Worm (Caenorhabditis elegans) whole organism, young adult: ENCODE measurements around the gene cyp-35A5.
A peak's percentile ranks its signal among the peaks of the same experiment; 100 is the strongest.

Experiments
- B0035.1 ChIP-seq: sonication (generic microtip); optimal IDR thresholded peaks from 2 replicates; lab custom pipeline; 2016; ENCODE audit warnings: missing genetic modification characterization, mild to moderate bottlenecking, missing compliant biosample characterization, missing genotype, missing genetic modification reagents
- B0261.1 ChIP-seq: sonication (generic microtip); optimal IDR thresholded peaks from 2 replicates; lab custom pipeline; 2016; ENCODE audit warnings: mild to moderate bottlenecking, missing genetic modification characterization, moderate library complexity, missing compliant biosample characterization
- F23B12.7 ChIP-seq: sonication (generic microtip); optimal IDR thresholded peaks from 2 replicates; lab custom pipeline; 2017; ENCODE audit warnings: missing genetic modification characterization, mild to moderate bottlenecking, missing compliant biosample characterization, antibody characterized with exemption, moderate library complexity; ENCODE audit not compliant: insufficient read depth
- F37B4.10 ChIP-seq: fragments of 200-800 bp; sonication (Bioruptor generic); IDR thresholded peaks from 2 replicates; pipeline ENCODE4 v1.3.6; 2022; ENCODE audit warnings: missing genetic modification characterization, missing compliant biosample characterization
- F52B5.7 ChIP-seq: sonication (generic microtip); optimal IDR thresholded peaks from 2 replicates; lab custom pipeline; 2016; ENCODE audit warnings: mild to moderate bottlenecking, missing genetic modification characterization, missing compliant biosample characterization
- F57A8.1 ChIP-seq: fragments of 200-800 bp; sonication (Bioruptor generic); optimal IDR thresholded peaks from 2 replicates; lab custom pipeline; 2018; ENCODE audit warnings: mild to moderate bottlenecking, missing genetic modification characterization, moderate library complexity, missing compliant biosample characterization
- T26A5.8 ChIP-seq: sonication (generic microtip); optimal IDR thresholded peaks from 2 replicates; lab custom pipeline; 2016; ENCODE audit warnings: missing genetic modification characterization, missing compliant biosample characterization
- Y53G8AR.9 ChIP-seq: fragments of 200-800 bp; sonication (Bioruptor generic); conservative IDR thresholded peaks from 2 replicates; pipeline ENCODE4 v1.3.6; 2022; ENCODE audit warnings: missing genetic modification reagents, missing genetic modification characterization, missing compliant biosample characterization
- Y56A3A.18 ChIP-seq: fragments of 200-800 bp; sonication (Bioruptor generic); IDR thresholded peaks from 2 replicates; pipeline ENCODE4 v1.3.6; 2022; ENCODE audit warnings: missing genetic modification reagents, missing genetic modification characterization, missing compliant biosample characterization
- aptf-3 ChIP-seq: fragments of 200-800 bp; sonication (Bioruptor generic); IDR thresholded peaks from 2 replicates; pipeline ENCODE4 v1.3.6; 2022; ENCODE audit warnings: missing genetic modification characterization, missing compliant biosample characterization
- attf-5 ChIP-seq: fragments of 200-800 bp; sonication (Bioruptor generic); optimal IDR thresholded peaks from 2 replicates; lab custom pipeline; 2018; ENCODE audit warnings: mild to moderate bottlenecking, missing genetic modification characterization, missing compliant biosample characterization
- bed-1 ChIP-seq: fragments of 200-800 bp; sonication (Bioruptor generic); IDR thresholded peaks from 2 replicates; pipeline ENCODE4 v1.3.6; 2022; ENCODE audit warnings: missing genetic modification reagents, missing genetic modification characterization, missing compliant biosample characterization
- ceh-27 ChIP-seq: fragments of 200-800 bp; sonication (Bioruptor generic); optimal IDR thresholded peaks from 2 replicates; lab custom pipeline; 2018; ENCODE audit warnings: mild to moderate bottlenecking, missing genetic modification characterization, moderate library complexity, missing compliant biosample characterization
- ceh-91 ChIP-seq: fragments of 200-800 bp; sonication (Bioruptor generic); IDR thresholded peaks from 2 replicates; pipeline ENCODE4 v1.3.6; 2022; ENCODE audit warnings: missing genetic modification reagents, missing genetic modification characterization, missing compliant biosample characterization
- chd-7 ChIP-seq: sonication (generic microtip); optimal IDR thresholded peaks from 2 replicates; lab custom pipeline; 2016; ENCODE audit warnings: mild to moderate bottlenecking, missing genetic modification characterization, moderate library complexity, missing compliant biosample characterization
- dpl-1 ChIP-seq: fragments of 150-350 bp; optimal IDR thresholded peaks from 2 replicates; lab custom pipeline; 2014; ENCODE audit warnings: missing biosample characterization, missing genetic modification reagents, missing genetic modification characterization
- egrh-3 ChIP-seq: fragments of 200-800 bp; sonication (Bioruptor generic); IDR thresholded peaks from 2 replicates; pipeline ENCODE4 v1.3.6; 2022; ENCODE audit warnings: missing genetic modification reagents, missing genetic modification characterization, missing compliant biosample characterization
- hmg-1.2 ChIP-seq: fragments of 200-800 bp; sonication (Bioruptor generic); IDR thresholded peaks from 2 replicates; pipeline ENCODE4 v1.3.6; 2022; ENCODE audit warnings: missing genetic modification reagents, missing genetic modification characterization, missing compliant biosample characterization
- let-607 ChIP-seq, 2 experiments: fragments of 200-800 bp in 1 of 2; sonication (Bioruptor generic) in 1 of 2; sonication (generic microtip) in 1 of 2; optimal IDR thresholded peaks; 2 replicates each; lab custom pipeline; 2016 to 2018; ENCODE audit warnings: mild to moderate bottlenecking in 2 of 2, missing compliant biosample characterization in 2 of 2, missing genetic modification characterization in 2 of 2, moderate library complexity in 2 of 2, missing genotype in 1 of 2
- lin-26 ChIP-seq: fragments of 200-800 bp; sonication (Bioruptor generic); IDR thresholded peaks from 2 replicates; pipeline ENCODE4 v1.3.6; 2022; ENCODE audit warnings: missing genetic modification reagents, missing genetic modification characterization, missing compliant biosample characterization
- lin-40 ChIP-seq: sonication (generic microtip); optimal IDR thresholded peaks from 2 replicates; lab custom pipeline; 2016; ENCODE audit warnings: missing genetic modification characterization, mild to moderate bottlenecking, missing compliant biosample characterization, missing genotype, missing genetic modification reagents
- madf-10 ChIP-seq: sonication (generic microtip); optimal IDR thresholded peaks from 2 replicates; lab custom pipeline; 2016; ENCODE audit warnings: mild to moderate bottlenecking, missing genetic modification characterization, missing compliant biosample characterization
- madf-6 ChIP-seq: fragments of 200-800 bp; sonication (Bioruptor generic); IDR thresholded peaks from 2 replicates; pipeline ENCODE4 v1.3.6; 2022; ENCODE audit warnings: missing genetic modification reagents, missing genetic modification characterization, missing compliant biosample characterization
- madf-8 ChIP-seq: fragments of 200-800 bp; sonication (Bioruptor generic); conservative IDR thresholded peaks from 2 replicates; pipeline ENCODE4 v1.3.6; 2022; ENCODE audit warnings: missing genetic modification reagents, missing genetic modification characterization, missing compliant biosample characterization
- mes-4 ChIP-seq: sonication (generic microtip); optimal IDR thresholded peaks from 2 replicates; lab custom pipeline; 2016; ENCODE audit warnings: missing genotype, missing genetic modification characterization, missing compliant biosample characterization
- nfya-1 ChIP-seq: sonication (generic microtip); optimal IDR thresholded peaks from 2 replicates; lab custom pipeline; 2017; ENCODE audit warnings: antibody characterized with exemption, missing compliant biosample characterization, missing genetic modification characterization, borderline replicate concordance; ENCODE audit not compliant: insufficient read depth
- nhr-120 ChIP-seq: fragments of 200-800 bp; sonication (Bioruptor generic); IDR thresholded peaks from 2 replicates; pipeline ENCODE4 v1.3.6; 2022; ENCODE audit warnings: missing genetic modification characterization, missing compliant biosample characterization
- nhr-80 ChIP-seq: sonication (generic microtip); optimal IDR thresholded peaks from 2 replicates; lab custom pipeline; 2016; ENCODE audit warnings: missing genetic modification characterization, missing compliant biosample characterization
- pbrm-1 ChIP-seq: fragments of 200-800 bp; sonication (Bioruptor generic); IDR thresholded peaks from 2 replicates; pipeline ENCODE4 v1.3.6; 2022; ENCODE audit warnings: missing genetic modification reagents, missing genetic modification characterization, missing compliant biosample characterization
- sdz-38 ChIP-seq: sonication (generic microtip); optimal IDR thresholded peaks from 2 replicates; lab custom pipeline; 2016; ENCODE audit warnings: missing genotype, missing genetic modification characterization, missing compliant biosample characterization
- sea-2 ChIP-seq: fragments of 200-800 bp; sonication (Bioruptor generic); IDR thresholded peaks from 2 replicates; pipeline ENCODE4 v1.3.6; 2022; ENCODE audit warnings: missing genetic modification characterization, missing compliant biosample characterization
- somi-1 ChIP-seq: fragments of 200-800 bp; sonication (Bioruptor generic); optimal IDR thresholded peaks from 2 replicates; lab custom pipeline; 2018; ENCODE audit warnings: mild to moderate bottlenecking, missing genetic modification characterization, missing compliant biosample characterization
- sptf-2 ChIP-seq: fragments of 200-800 bp; sonication (Bioruptor generic); optimal IDR thresholded peaks from 2 replicates; lab custom pipeline; 2018; ENCODE audit warnings: mild to moderate bottlenecking, missing genetic modification characterization, missing compliant biosample characterization
- xnd-1 ChIP-seq: sonication (generic microtip); optimal IDR thresholded peaks from 2 replicates; lab custom pipeline; 2016; ENCODE audit warnings: missing genotype, missing genetic modification reagents, missing genetic modification characterization, missing compliant biosample characterization
- zfh-2 ChIP-seq: fragments of 200-800 bp; sonication (Bioruptor generic); conservative IDR thresholded peaks from 2 replicates; pipeline ENCODE4 v1.3.6; 2022; ENCODE audit warnings: missing genetic modification reagents, missing genetic modification characterization, missing compliant biosample characterization
- ztf-18 ChIP-seq: sonication (generic microtip); optimal IDR thresholded peaks from 2 replicates; lab custom pipeline; 2016; ENCODE audit warnings: missing genotype, mild to moderate bottlenecking, missing genetic modification characterization, missing compliant biosample characterization
- ztf-25 ChIP-seq: fragments of 200-800 bp; sonication (Bioruptor generic); IDR thresholded peaks from 2 replicates; pipeline ENCODE4 v1.3.6; 2022; ENCODE audit warnings: missing genetic modification reagents, missing genetic modification characterization, missing compliant biosample characterization
- ztf-26 ChIP-seq: sonication (generic microtip); optimal IDR thresholded peaks from 2 replicates; lab custom pipeline; 2017; ENCODE audit warnings: missing genetic modification characterization, missing compliant biosample characterization
- ztf-28 ChIP-seq: fragments of 200-800 bp; sonication (Bioruptor generic); IDR thresholded peaks from 2 replicates; pipeline ENCODE4 v1.3.6; 2022; ENCODE audit warnings: missing genetic modification reagents, missing genetic modification characterization, missing compliant biosample characterization
- ztf-6 ChIP-seq: fragments of 200-800 bp; sonication (Bioruptor generic); IDR thresholded peaks from 2 replicates; pipeline ENCODE4 v1.3.6; 2022; ENCODE audit warnings: missing genetic modification reagents, missing genetic modification characterization, missing compliant biosample characterization

The cyp-35A5 gene

DNA sequence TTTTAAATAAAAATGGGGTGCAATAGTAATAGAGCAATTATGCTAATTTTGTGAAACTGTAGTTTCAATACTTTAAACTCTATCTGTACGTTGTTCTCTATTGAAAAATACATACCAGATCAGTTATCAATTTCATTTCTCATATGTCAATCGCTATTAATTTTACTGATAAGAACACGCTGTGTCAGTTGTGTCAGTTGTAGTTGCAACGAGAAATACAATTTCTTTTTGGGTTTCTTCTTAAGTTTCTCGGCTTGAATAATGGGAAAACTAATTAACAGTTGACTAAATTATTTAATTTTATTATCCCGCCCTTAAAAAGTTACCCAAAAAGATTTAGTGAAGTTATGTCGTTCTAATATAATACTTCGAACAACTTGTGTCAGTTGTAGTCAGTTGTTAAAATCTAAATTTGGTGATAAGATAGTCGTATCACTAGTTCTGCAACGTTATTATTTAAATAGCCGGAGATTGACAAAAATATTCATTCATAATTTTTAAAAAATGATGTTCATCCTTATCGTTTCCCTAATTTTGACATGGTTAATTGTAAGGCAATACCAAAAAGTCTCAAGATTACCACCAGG, at the start of gene cyp-35A5:
Gene cyp-35A5 (plus strand): TSS at position 435 of the 587 bp plus-strand sequence.
- peak; percentile 5 for TF ChIP-seq nhr-80 (tag; lab: Kevin White, UChicago)
- TF ChIP-seq mes-4 (tag; lab: Kevin White, UChicago), result no peak

DNA sequence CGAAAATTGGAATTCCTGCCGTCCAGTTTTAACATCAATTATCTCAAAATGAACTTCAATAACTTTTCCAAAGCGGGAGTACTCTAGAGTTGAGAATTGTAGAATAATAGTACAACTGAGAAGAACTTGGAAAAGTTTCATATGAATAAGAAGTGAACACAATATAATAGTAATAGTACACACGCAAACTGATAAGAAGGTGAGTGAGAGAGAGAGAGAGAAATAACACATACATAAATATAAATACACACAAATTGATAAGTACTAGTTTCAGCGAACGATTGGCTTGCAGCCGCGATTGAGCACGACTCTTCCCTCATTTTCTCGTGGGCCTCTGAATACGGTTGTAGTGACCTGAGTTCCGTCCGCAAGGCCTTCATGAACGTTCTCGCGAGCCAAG, 47.0 kb upstream of the cyp-35A5 start, which contains the start of gene C17E7.13:
Gene C17E7.13 (minus strand): TSS at position 176 of the 400 bp plus-strand sequence.
- TF ChIP-seq nhr-80 (tag; lab: Kevin White, UChicago) (peak; percentile 8), nhr-120 (GFP tag; lab: Robert Waterston, UW) (no peak)

DNA sequence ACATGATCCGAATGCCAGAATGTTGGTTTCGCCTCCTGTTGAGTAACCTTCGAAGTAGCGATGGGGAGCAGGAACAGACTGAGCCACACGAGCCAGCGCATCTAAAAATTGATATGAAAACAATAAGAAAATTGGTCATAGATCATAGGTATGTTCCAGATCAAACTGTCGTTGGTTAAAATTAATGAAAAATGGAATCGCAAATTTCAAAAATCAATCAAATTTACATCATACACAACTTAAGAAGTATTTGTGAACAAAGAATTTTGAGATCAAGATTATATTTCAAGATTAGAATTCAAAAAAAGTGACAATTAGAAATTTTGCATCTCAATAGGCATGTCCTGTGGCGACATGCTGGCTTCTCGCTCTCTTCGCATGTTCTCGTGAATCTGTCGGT, 45.4 kb upstream of the cyp-35A5 start, which contains the start of gene C17E7.9:
Gene C17E7.9 (minus strand): TSS at position 101 of the 400 bp plus-strand sequence.
- TF ChIP-seq zfh-2 (GFP tag; lab: Robert Waterston, UW) (no peak), Y56A3A.18 (GFP tag; lab: Robert Waterston, UW) (no peak), F57A8.1 (no peak), sdz-38 (tag; lab: Kevin White, UChicago) (no peak), ceh-27 (GFP tag; lab: Kevin White, UChicago) (no peak), nhr-80 (tag; lab: Kevin White, UChicago) (no peak), B0035.1 (no peak), ztf-18 (tag; lab: Kevin White, UChicago) (no peak), chd-7 (tag; lab: Kevin White, UChicago) (no peak), pbrm-1 (GFP tag; lab: Robert Waterston, UW) (no peak), Y53G8AR.9 (no peak), sptf-2 (GFP tag; lab: Kevin White, UChicago) (no peak), F52B5.7 (tag; lab: Kevin White, UChicago) (no peak), ztf-28 (GFP tag; lab: Robert Waterston, UW) (no peak), ztf-6 (GFP tag; lab: Robert Waterston, UW) (no peak), bed-1 (GFP tag; lab: Robert Waterston, UW) (no peak), ztf-25 (no peak)

DNA sequence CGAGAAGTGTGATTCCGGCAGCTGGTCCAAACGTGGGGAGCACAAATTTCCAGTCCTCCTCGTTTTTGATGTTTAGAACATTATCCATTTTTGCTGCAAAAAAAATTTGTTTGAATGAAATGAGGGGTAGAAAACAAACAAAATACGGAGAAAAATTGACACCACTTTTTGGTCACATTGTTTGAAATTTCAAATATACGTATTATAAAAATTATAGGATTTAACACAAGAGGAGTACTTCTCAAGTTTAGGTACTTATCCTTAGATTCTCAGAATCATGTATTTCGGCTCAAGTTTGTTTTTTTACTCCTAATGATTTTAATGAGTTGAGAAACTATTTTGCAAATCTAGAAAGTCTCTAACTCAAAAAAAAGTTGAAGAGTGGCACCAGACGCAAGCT, 44.2 kb upstream of the cyp-35A5 start, which contains the start of gene C17E7.12:
Gene C17E7.12 (minus strand): TSS at position 101 of the 400 bp plus-strand sequence.
- TF ChIP-seq let-607 (tag; optimal IDR thresholded peaks at IDR 0.05; lab: Kevin White, UChicago) (no peak), dpl-1 (GFP tag; lab: Kevin White, UChicago) (no peak), sptf-2 (GFP tag; lab: Kevin White, UChicago) (no peak), F57A8.1 (no peak), F23B12.7 (tag; lab: Kevin White, UChicago) (no peak), egrh-3 (GFP tag; lab: Robert Waterston, UW) (no peak), B0261.1 (tag; lab: Kevin White, UChicago) (no peak), aptf-3 (GFP tag; lab: Robert Waterston, UW) (no peak), ztf-26 (tag; lab: Kevin White, UChicago) (no peak), madf-10 (no peak), somi-1 (GFP tag; lab: Kevin White, UChicago) (no peak), ztf-25 (no peak)

DNA sequence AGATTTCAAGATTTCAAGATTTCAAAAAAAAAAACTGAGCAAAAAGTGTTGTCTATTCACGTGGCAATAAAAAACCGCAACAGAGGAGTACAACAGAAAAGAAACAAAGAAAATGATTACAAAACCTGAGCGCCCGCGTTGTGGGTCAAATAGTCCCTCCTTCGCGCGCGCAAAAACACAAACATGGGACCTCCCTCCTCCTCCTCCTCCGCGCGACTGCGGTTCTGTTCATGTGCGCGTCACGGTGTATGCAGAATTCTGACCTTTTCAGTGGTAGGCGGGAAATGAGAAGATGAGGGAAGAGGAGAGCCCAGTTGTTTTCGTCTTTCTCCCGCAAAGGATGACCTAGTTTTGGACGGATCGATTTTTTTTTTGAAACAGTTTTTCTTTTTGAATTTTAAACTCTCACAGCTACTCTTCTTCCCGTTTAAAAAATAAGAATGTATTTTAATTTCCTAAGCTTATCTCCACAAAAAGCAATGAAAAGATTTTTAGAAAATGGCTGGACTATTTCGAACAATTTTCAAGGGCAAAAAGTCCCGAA, 43.7 kb upstream of the cyp-35A5 start, which contains the start of gene C17E7.4:
Gene C17E7.4 (plus strand): TSS at position 494 of the 544 bp plus-strand sequence.
- TF ChIP-seq lin-40 (tag; lab: Kevin White, UChicago) (no peak), lin-26 (GFP tag; lab: Robert Waterston, UW) (no peak), sea-2 (GFP tag; lab: Robert Waterston, UW) (no peak), attf-5 (GFP tag; lab: Kevin White, UChicago) (no peak), madf-8 (GFP tag; lab: Robert Waterston, UW) (peak; percentile 72), T26A5.8 (no peak), dpl-1 (GFP tag; lab: Kevin White, UChicago) (peak; percentile 69), egrh-3 (GFP tag; lab: Robert Waterston, UW) (peak; percentile 70), xnd-1 (tag; lab: Kevin White, UChicago) (peak; percentile 48), F37B4.10 (GFP tag; lab: Robert Waterston, UW) (no peak), nfya-1 (tag; lab: Kevin White, UChicago) (no peak), ceh-91 (GFP tag; lab: Robert Waterston, UW) (peak; percentile 44; the same call in 1 of the 2 replicates), ceh-27 (GFP tag; lab: Kevin White, UChicago) (no peak), madf-6 (GFP tag; lab: Robert Waterston, UW) (peak; percentile 88), hmg-1.2 (GFP tag; lab: Robert Waterston, UW) (peak; percentile 54; the same call in 1 of the 2 replicates)
